Worm (Caenorhabditis elegans) whole organism, late embryonic: ENCODE measurements around the gene Y37A1B.7.

Source experiments
- lim-6 ChIP-seq: sonication (generic microtip); optimal IDR thresholded peaks from 2 replicates; lab custom pipeline; 2016; ENCODE audit warnings: missing genetic modification characterization, missing compliant biosample characterization
- tbx-2 ChIP-seq: sonication (generic microtip); optimal IDR thresholded peaks from 2 replicates; lab custom pipeline; 2016; ENCODE audit warnings: missing genetic modification characterization, missing compliant biosample characterization
- unc-55 ChIP-seq: sonication (generic microtip); optimal IDR thresholded peaks from 2 replicates; lab custom pipeline; 2017; ENCODE audit warnings: missing biosample characterization, missing genetic modification reagents, missing genetic modification characterization

- TF ChIP-seq unc-55 (GFP tag; lab: Kevin White, UChicago) (no peak), lim-6 (tag; lab: Kevin White, UChicago) (no peak), tbx-2 (no peak)
Measured at ce11 chrIV:14082956-14083355, 39.4 kb upstream of the Y37A1B.7 start.
